Fruit fly (Drosophila melanogaster) whole organism, embryonic: ENCODE measurements around the gene zen2.

Experiments used
- CG11695 ChIP-seq: fragments of 200-800 bp; sonication (Bioruptor generic); IDR thresholded peaks from 3 replicates; pipeline ENCODE4 v1.3.6; 2022; ENCODE audit warnings: missing biosample characterization, missing genetic modification characterization
- CG13775 ChIP-seq: fragments of 200-800 bp; sonication (Bioruptor generic); optimal IDR thresholded peaks from 3 replicates; lab custom pipeline; 2017; ENCODE audit warnings: missing biosample characterization, mild to moderate bottlenecking, missing genetic modification characterization
- CG1647 ChIP-seq: fragments of 200-800 bp; sonication (Bioruptor generic); optimal IDR thresholded peaks from 3 replicates; lab custom pipeline; 2016; ENCODE audit warnings: missing biosample characterization, missing genetic modification characterization
- CG17912 ChIP-seq: fragments of 200-800 bp; sonication (Bioruptor generic); optimal IDR thresholded peaks from 2 replicates; lab custom pipeline; 2018; ENCODE audit warnings: missing biosample characterization, mild to moderate bottlenecking, missing genetic modification characterization
- CG2712 ChIP-seq: fragments of 200-800 bp; optimal IDR thresholded peaks from 3 replicates; lab custom pipeline; 2019; ENCODE audit warnings: missing biosample characterization, mild to moderate bottlenecking, missing genetic modification characterization, moderate library complexity
- CG2875 ChIP-seq: fragments of 200-800 bp; sonication (Bioruptor generic); optimal IDR thresholded peaks from 2 replicates; lab custom pipeline; 2017; ENCODE audit warnings: missing biosample characterization, mild to moderate bottlenecking, missing genetic modification characterization, missing genetic modification reagents
- CG31365 ChIP-seq: fragments of 200-800 bp; sonication (Bioruptor generic); optimal IDR thresholded peaks from 2 replicates; lab custom pipeline; 2018; ENCODE audit warnings: missing biosample characterization, mild to moderate bottlenecking, missing genetic modification characterization
- CG32532 ChIP-seq: fragments of 200-800 bp; sonication (Bioruptor generic); IDR thresholded peaks from 2 replicates; pipeline ENCODE4 v1.3.6; 2022; ENCODE audit warnings: missing biosample characterization, missing genetic modification characterization
- CG34224 ChIP-seq: fragments of 200-800 bp; sonication (Bioruptor generic); IDR thresholded peaks from 3 replicates; pipeline ENCODE4 v1.3.6; 2022; ENCODE audit warnings: missing biosample characterization, missing genetic modification characterization; ENCODE audit not compliant: partially characterized antibody
- CG3847 ChIP-seq: fragments of 200-800 bp; sonication (Bioruptor generic); IDR thresholded peaks from 2 replicates; pipeline ENCODE4 v1.3.6; 2022; ENCODE audit warnings: missing biosample characterization, missing genetic modification characterization
- CG4328 ChIP-seq: fragments of 200-800 bp; sonication (Bioruptor generic); optimal IDR thresholded peaks from 3 replicates; lab custom pipeline; 2017; ENCODE audit warnings: missing biosample characterization, missing genetic modification reagents, missing genetic modification characterization
- CG4820 ChIP-seq: fragments of 200-800 bp; sonication (Bioruptor generic); optimal IDR thresholded peaks from 3 replicates; lab custom pipeline; 2016; ENCODE audit warnings: missing biosample characterization, missing genetic modification characterization
- CG4854 ChIP-seq: fragments of 200-800 bp; sonication (Bioruptor generic); optimal IDR thresholded peaks from 2 replicates; lab custom pipeline; 2016; ENCODE audit warnings: missing biosample characterization, missing genetic modification characterization, inconsistent platforms
- CG8388 ChIP-seq: fragments of 200-800 bp; sonication (Bioruptor generic); optimal IDR thresholded peaks from 2 replicates; lab custom pipeline; 2019; ENCODE audit warnings: missing biosample characterization, mild to moderate bottlenecking, missing genetic modification characterization, moderate library complexity
- CG8765 ChIP-seq: fragments of 200-800 bp; sonication (Bioruptor generic); IDR thresholded peaks from 2 replicates; pipeline ENCODE4 v1.3.6; 2022; ENCODE audit warnings: missing biosample characterization, missing genetic modification characterization
- CG9932 ChIP-seq: fragments of 200-800 bp; sonication (Bioruptor generic); IDR thresholded peaks from 2 replicates; pipeline ENCODE4 v1.3.6; 2022; ENCODE audit warnings: missing biosample characterization, missing genetic modification characterization
- CHES-1-like ChIP-seq: fragments of 200-800 bp; sonication (Bioruptor generic); optimal IDR thresholded peaks from 2 replicates; lab custom pipeline; 2016; ENCODE audit warnings: missing biosample characterization, missing genetic modification characterization
- D19A ChIP-seq: fragments of 200-800 bp; optimal IDR thresholded peaks from 3 replicates; lab custom pipeline; 2019; ENCODE audit warnings: missing biosample characterization, mild to moderate bottlenecking, missing genetic modification characterization, moderate library complexity
- Dfd ChIP-seq, 2 experiments: fragments of >200 bp; optimal IDR thresholded peaks; 2 replicates each; lab custom pipeline; 2017; ENCODE audit warnings: missing biosample characterization in 2 of 2, missing genetic modification characterization in 2 of 2
- ERR ChIP-seq: fragments of 200-800 bp; sonication (Bioruptor generic); optimal IDR thresholded peaks from 2 replicates; lab custom pipeline; 2016; ENCODE audit warnings: missing biosample characterization, missing genetic modification characterization
- Gsc ChIP-seq: fragments of 200-800 bp; sonication (Bioruptor generic); IDR thresholded peaks from 2 replicates; pipeline ENCODE4 v1.3.6; 2022; ENCODE audit warnings: missing biosample characterization, missing genetic modification characterization
- Hr3 ChIP-seq: fragments of 200-800 bp; sonication (Bioruptor generic); optimal IDR thresholded peaks from 3 replicates; lab custom pipeline; 2016; ENCODE audit warnings: missing biosample characterization, missing genetic modification characterization
- NFAT ChIP-seq: fragments of 200-800 bp; sonication (Bioruptor generic); IDR thresholded peaks from 2 replicates; pipeline ENCODE4 v1.3.6; 2022; ENCODE audit warnings: missing biosample characterization, missing genetic modification characterization
- Nf-YB ChIP-seq: fragments of 200-800 bp; sonication (Bioruptor generic); optimal IDR thresholded peaks from 3 replicates; lab custom pipeline; 2019; ENCODE audit warnings: missing biosample characterization, mild to moderate bottlenecking, missing genetic modification characterization, moderate library complexity
- Oli ChIP-seq: fragments of 200-800 bp; sonication (Bioruptor generic); optimal IDR thresholded peaks from 2 replicates; lab custom pipeline; 2018; ENCODE audit warnings: missing biosample characterization, mild to moderate bottlenecking, missing genetic modification characterization, moderate library complexity
- Pdp1 ChIP-seq, 2 experiments: fragments of 200-800 bp; sonication (Bioruptor generic); optimal IDR thresholded peaks; 3 replicates each; lab custom pipeline; 2016; ENCODE audit warnings: missing biosample characterization in 2 of 2, missing genetic modification characterization in 2 of 2, mild to moderate bottlenecking in 1 of 2, moderate library complexity in 1 of 2
- Ravus ChIP-seq: fragments of 200-800 bp; sonication (Bioruptor generic); IDR thresholded peaks from 2 replicates; pipeline ENCODE4 v1.3.6; 2022; ENCODE audit warnings: missing biosample characterization, missing genetic modification characterization
- Six4 ChIP-seq: fragments of 200-800 bp; sonication (Bioruptor generic); optimal IDR thresholded peaks from 2 replicates; lab custom pipeline; 2016; ENCODE audit warnings: missing biosample characterization, missing genetic modification characterization
- ac ChIP-seq: fragments of 200-800 bp; sonication (Bioruptor generic); optimal IDR thresholded peaks from 3 replicates; lab custom pipeline; 2017; ENCODE audit warnings: missing biosample characterization, mild to moderate bottlenecking, missing genetic modification characterization
- az2 ChIP-seq: fragments of 200-800 bp; sonication (Bioruptor generic); optimal IDR thresholded peaks from 3 replicates; lab custom pipeline; 2016; ENCODE audit warnings: missing biosample characterization, missing genetic modification characterization
- cg ChIP-seq: fragments of 200-800 bp; sonication (Bioruptor generic); optimal IDR thresholded peaks from 3 replicates; lab custom pipeline; 2019; ENCODE audit warnings: missing biosample characterization, mild to moderate bottlenecking, missing genetic modification characterization, moderate library complexity
- disco-r ChIP-seq: fragments of 200-800 bp; sonication (Bioruptor generic); optimal IDR thresholded peaks from 2 replicates; lab custom pipeline; 2016; ENCODE audit warnings: missing biosample characterization, missing genetic modification characterization
- dysf ChIP-seq: fragments of 200-800 bp; sonication (Bioruptor generic); IDR thresholded peaks from 3 replicates; pipeline ENCODE4 v1.3.6; 2022; ENCODE audit warnings: missing biosample characterization, missing genetic modification characterization
- esg ChIP-seq: fragments of 200-800 bp; sonication (Bioruptor generic); conservative IDR thresholded peaks from 2 replicates; pipeline ENCODE4 v1.3.6; 2022; ENCODE audit warnings: missing biosample characterization, missing genetic modification characterization
- ftz-f1 ChIP-seq: fragments of 200-800 bp; sonication (Bioruptor generic); optimal IDR thresholded peaks from 2 replicates; lab custom pipeline; 2016; ENCODE audit warnings: missing biosample characterization, missing genetic modification characterization
- fu2 ChIP-seq: fragments of 200-800 bp; sonication (Bioruptor generic); optimal IDR thresholded peaks from 2 replicates; lab custom pipeline; 2016; ENCODE audit warnings: missing biosample characterization, missing genetic modification characterization
- grau ChIP-seq: fragments of 200-800 bp; optimal IDR thresholded peaks from 3 replicates; lab custom pipeline; 2019; ENCODE audit warnings: missing biosample characterization, mild to moderate bottlenecking, missing genetic modification characterization, moderate library complexity
- gsb ChIP-seq: fragments of 200-800 bp; sonication (Bioruptor generic); IDR thresholded peaks from 2 replicates; pipeline ENCODE4 v1.3.6; 2022; ENCODE audit warnings: missing biosample characterization, missing genetic modification characterization
- ind ChIP-seq: fragments of 200-800 bp; sonication (Bioruptor generic); optimal IDR thresholded peaks from 3 replicates; lab custom pipeline; 2016; ENCODE audit warnings: missing biosample characterization, missing genetic modification characterization
- kah ChIP-seq: fragments of 200-800 bp; sonication (Bioruptor generic); optimal IDR thresholded peaks from 2 replicates; lab custom pipeline; 2018; ENCODE audit warnings: missing biosample characterization, mild to moderate bottlenecking, missing genetic modification characterization
- kni ChIP-seq: fragments of 200-800 bp; sonication (Bioruptor generic); optimal IDR thresholded peaks from 3 replicates; lab custom pipeline; 2017; ENCODE audit warnings: mild to moderate bottlenecking, missing biosample characterization, missing genetic modification reagents, missing genetic modification characterization
- lab ChIP-seq: fragments of 200-800 bp; sonication (Bioruptor generic); optimal IDR thresholded peaks from 3 replicates; lab custom pipeline; 2017; ENCODE audit warnings: missing biosample characterization, missing genetic modification characterization, mild to moderate bottlenecking, moderate library complexity, missing genetic modification reagents
- lola ChIP-seq, 3 experiments: fragments of >200 bp in 2 of 3; fragments of 200-800 bp in 1 of 3; sonication (Bioruptor generic) in 1 of 3; optimal IDR thresholded peaks; 2 replicates each; lab custom pipeline; 2017 to 2019; ENCODE audit warnings: missing biosample characterization in 3 of 3, missing genetic modification characterization in 3 of 3, mild to moderate bottlenecking in 1 of 3, moderate library complexity in 1 of 3
- onecut ChIP-seq: fragments of 200-800 bp; sonication (Bioruptor generic); IDR thresholded peaks from 2 replicates; pipeline ENCODE4 v1.3.6; 2022; ENCODE audit warnings: missing biosample characterization, missing genetic modification characterization
- peb ChIP-seq: fragments of 200-800 bp; sonication (Bioruptor generic); IDR thresholded peaks from 2 replicates; pipeline ENCODE4 v1.3.6; 2022; ENCODE audit warnings: missing biosample characterization, missing genetic modification characterization
- phol ChIP-seq: fragments of 200-800 bp; sonication (Bioruptor generic); optimal IDR thresholded peaks from 3 replicates; lab custom pipeline; 2018; ENCODE audit warnings: missing biosample characterization, mild to moderate bottlenecking, missing genetic modification characterization, moderate library complexity
- vvl ChIP-seq: fragments of 200-800 bp; sonication (Bioruptor generic); IDR thresholded peaks from 2 replicates; pipeline ENCODE4 v1.3.6; 2022; ENCODE audit warnings: missing biosample characterization, missing genetic modification characterization
- z ChIP-seq: fragments of 200-800 bp; sonication (Bioruptor generic); IDR thresholded peaks from 3 replicates; pipeline ENCODE4 v1.3.6; 2022; ENCODE audit warnings: missing biosample characterization, missing genetic modification characterization

The zen2 gene

dm6 chr3R:6744036-6744435, at the start of gene zen2:
zen2 (minus strand) TSS chr3R:6744136.
- TF ChIP-seq cg (GFP tag; lab: Kevin White, UChicago) (no peak), Gsc (no peak)
- TF ChIP-seq, all 482 proteins: peak for 0

dm6 chr3R:6791189-6791886, 47.4 kb upstream of the zen2 start, which contains the start of gene Dfd:
Dfd (plus strand) TSS chr3R:6791836.
- TF ChIP-seq ac (no peak), CG31365 (no peak), CG17912 (GFP tag; lab: Kevin White, UChicago) (peak; percentile 48), kni (GFP tag; lab: Kevin White, UChicago) (peak; percentile 42), phol (tag; lab: Kevin White, UChicago) (peak; percentile 96), CG4820 (peak; percentile 6), CG8765 (GFP tag; lab: Robert Waterston, UW) (peak; percentile 28; the same call in 1 of the 2 replicates), onecut (GFP tag; lab: Robert Waterston, UW) (0 out of 2 replicates have a peak, but pooled peaks have one; percentile 14), CG8388 (GFP tag; lab: Kevin White, UChicago) (peak; percentile 42), esg (no peak; the same call in 1 of the 2 replicates), lola (GFP tag; optimal IDR thresholded peaks at IDR 0.05; lab: Kevin White, UChicago) (peak in 1 of 3 experiments; percentile 75), CG1647 (GFP tag; lab: Kevin White, UChicago) (no peak), CG2875 (peak; percentile 13), CG9932 (GFP tag; lab: Robert Waterston, UW) (peak; percentile 48; the same call in 1 of the 2 replicates), z (GFP tag; lab: Robert Waterston, UW) (peak; percentile 37; the same call in 1 of the 3 replicates), peb (GFP tag; lab: Robert Waterston, UW) (no peak), CG4854 (GFP tag; lab: Kevin White, UChicago) (no peak), CG4328 (GFP tag; lab: Kevin White, UChicago) (no peak), NFAT (GFP tag; lab: Robert Waterston, UW) (no peak), kah (GFP tag; lab: Kevin White, UChicago) (no peak), fu2 (no peak), CHES-1-like (no peak), grau (tag; lab: Kevin White, UChicago) (peak; percentile 70), az2 (peak; percentile 62), D19A (tag; lab: Kevin White, UChicago) (no peak), disco-r (GFP tag; lab: Kevin White, UChicago) (no peak), Pdp1 (GFP tag; optimal IDR thresholded peaks at IDR 0.05; lab: Kevin White, UChicago) (no peak), ERR (no peak), CG11695 (GFP tag; lab: Robert Waterston, UW) (0 out of 3 replicates have a peak, but pooled peaks have one; percentile 35), vvl (GFP tag; lab: Robert Waterston, UW) (no peak; the same call in 1 of the 2 replicates), ftz-f1 (GFP tag; lab: Kevin White, UChicago) (peak; percentile 92), CG32532 (peak; percentile 51), Hr3 (peak; percentile 49), ind (GFP tag; lab: Kevin White, UChicago) (peak; percentile 23), Oli (tag; lab: Kevin White, UChicago) (peak; percentile 33), CG13775 (peak; percentile 42), Six4 (GFP tag; lab: Kevin White, UChicago) (peak; percentile 38), Nf-YB (peak; percentile 97), gsb (GFP tag; lab: Robert Waterston, UW) (no peak), Dfd (GFP tag; optimal IDR thresholded peaks at IDR 0.05; lab: Kevin White, UChicago) (no peak), lab (GFP tag; lab: Kevin White, UChicago) (no peak), CG34224 (GFP tag; lab: Robert Waterston, UW) (no peak), CG2712 (tag; lab: Kevin White, UChicago) (peak; percentile 52), dysf (GFP tag; lab: Robert Waterston, UW) (peak; percentile 60; the same call in 2 of the 3 replicates), Ravus (GFP tag; lab: Robert Waterston, UW) (no peak), CG3847 (GFP tag; lab: Robert Waterston, UW) (no peak)
